Worm (Caenorhabditis elegans) whole organism, L2 larva: ENCODE data around the gene xpo-1.

Experiments used
- C34F6.9 ChIP-seq: fragments of 150-350 bp; optimal IDR thresholded peaks from 2 replicates; lab custom pipeline; 2014; ENCODE audit warnings: missing biosample characterization, missing genetic modification characterization
- F13H6.1 ChIP-seq: sonication (generic microtip); optimal IDR thresholded peaks from 2 replicates; lab custom pipeline; 2016; ENCODE audit warnings: missing genetic modification characterization, missing compliant biosample characterization
- Y55F3AM.14 ChIP-seq: fragments of 200-800 bp; sonication (Bioruptor generic); optimal IDR thresholded peaks from 2 replicates; lab custom pipeline; 2018; ENCODE audit warnings: mild to moderate bottlenecking, missing genetic modification characterization, missing compliant biosample characterization
- ZK546.5 ChIP-seq: sonication (generic microtip); optimal IDR thresholded peaks from 2 replicates; lab custom pipeline; 2017; ENCODE audit warnings: missing biosample characterization, missing genetic modification characterization
- alr-1 ChIP-seq: fragments of 150-350 bp; optimal IDR thresholded peaks from 2 replicates; lab custom pipeline; 2014; ENCODE audit warnings: missing biosample characterization, missing genetic modification characterization
- aly-2 ChIP-seq: fragments of 150-350 bp; optimal IDR thresholded peaks from 2 replicates; lab custom pipeline; 2014; ENCODE audit warnings: missing biosample characterization, missing genetic modification characterization
- ama-1 ChIP-seq: fragments of 150-350 bp; optimal IDR thresholded peaks from 2 replicates; lab custom pipeline; 2018; ENCODE audit warnings: inconsistent platforms
- ceh-16 ChIP-seq: fragments of 150-350 bp; optimal IDR thresholded peaks from 2 replicates; lab custom pipeline; 2014; ENCODE audit warnings: missing biosample characterization, missing genetic modification characterization
- crh-2 ChIP-seq: sonication (generic microtip); optimal IDR thresholded peaks from 2 replicates; lab custom pipeline; 2017; ENCODE audit warnings: missing biosample characterization, missing genetic modification characterization
- elt-3 ChIP-seq: sonication (generic microtip); optimal IDR thresholded peaks from 2 replicates; lab custom pipeline; 2017; ENCODE audit warnings: missing biosample characterization, missing genetic modification characterization
- gmeb-1 ChIP-seq: fragments of 150-350 bp; optimal IDR thresholded peaks from 2 replicates; lab custom pipeline; 2014; ENCODE audit warnings: missing biosample characterization, missing genetic modification characterization
- lin-13 ChIP-seq: fragments of 150-350 bp; optimal IDR thresholded peaks from 2 replicates; lab custom pipeline; 2014; ENCODE audit warnings: missing biosample characterization, missing genetic modification reagents, missing genetic modification characterization
- lsy-2 ChIP-seq, 2 experiments: fragments of 150-350 bp in 1 of 2; sonication (generic microtip) in 1 of 2; optimal IDR thresholded peaks; 2 replicates each; lab custom pipeline; 2014 to 2017; ENCODE audit warnings: missing biosample characterization in 2 of 2, missing genetic modification characterization in 2 of 2
- nhr-10 ChIP-seq: sonication (generic microtip); optimal IDR thresholded peaks from 2 replicates; lab custom pipeline; 2017; ENCODE audit warnings: missing biosample characterization, missing genetic modification characterization
- nhr-12 ChIP-seq: fragments of 150-350 bp; optimal IDR thresholded peaks from 2 replicates; lab custom pipeline; 2014; ENCODE audit warnings: missing biosample characterization, missing genetic modification characterization
- nhr-129 ChIP-seq: fragments of 150-350 bp; optimal IDR thresholded peaks from 2 replicates; lab custom pipeline; 2014; ENCODE audit warnings: missing biosample characterization, missing genetic modification characterization
- nhr-21 ChIP-seq: fragments of 150-350 bp; optimal IDR thresholded peaks from 2 replicates; lab custom pipeline; 2014; ENCODE audit warnings: missing biosample characterization, missing genetic modification characterization
- nhr-25 ChIP-seq: fragments of 150-350 bp; sonication (generic microtip); optimal IDR thresholded peaks from 3 replicates; lab custom pipeline; 2014; ENCODE audit warnings: missing biosample characterization, missing genetic modification characterization
- nhr-6 ChIP-seq: fragments of 150-350 bp; optimal IDR thresholded peaks from 2 replicates; lab custom pipeline; 2014; ENCODE audit warnings: missing biosample characterization, missing genetic modification characterization
- nhr-77 ChIP-seq: fragments of 150-350 bp; optimal IDR thresholded peaks from 2 replicates; lab custom pipeline; 2014; ENCODE audit warnings: missing biosample characterization, missing genetic modification characterization
- peb-1 ChIP-seq: fragments of 150-350 bp; optimal IDR thresholded peaks from 2 replicates; lab custom pipeline; 2014; ENCODE audit warnings: missing biosample characterization, missing genetic modification characterization
- sma-3 ChIP-seq: sonication (generic microtip); optimal IDR thresholded peaks from 2 replicates; lab custom pipeline; 2016; ENCODE audit warnings: missing genetic modification reagents, missing genetic modification characterization, missing compliant biosample characterization
- sma-9 ChIP-seq, 2 experiments: fragments of 150-350 bp in 1 of 2; sonication (generic microtip) in 1 of 2; optimal IDR thresholded peaks; 2 replicates each; lab custom pipeline; 2014 to 2016; ENCODE audit warnings: missing genetic modification characterization in 2 of 2, mild to moderate bottlenecking in 1 of 2, missing biosample characterization in 1 of 2, missing compliant biosample characterization in 1 of 2, missing genetic modification reagents in 1 of 2, moderate library complexity in 1 of 2
- snpc-4 ChIP-seq: fragments of 150-350 bp; optimal IDR thresholded peaks from 2 replicates; lab custom pipeline; 2014; ENCODE audit warnings: missing biosample characterization, missing genetic modification characterization
- unc-39 ChIP-seq: fragments of 150-350 bp; optimal IDR thresholded peaks from 2 replicates; lab custom pipeline; 2014; ENCODE audit warnings: missing biosample characterization, missing genetic modification characterization
- unc-62 ChIP-seq: fragments of 150-350 bp; optimal IDR thresholded peaks from 2 replicates; lab custom pipeline; 2014; ENCODE audit warnings: missing biosample characterization, missing genetic modification reagents, missing genetic modification characterization
- ztf-11 ChIP-seq: sonication (generic microtip); optimal IDR thresholded peaks from 2 replicates; lab custom pipeline; 2017; ENCODE audit warnings: missing biosample characterization, missing genetic modification characterization
- ztf-4 ChIP-seq: fragments of 150-350 bp; optimal IDR thresholded peaks from 2 replicates; lab custom pipeline; 2014; ENCODE audit warnings: missing biosample characterization, missing genetic modification characterization

xpo-1 gene

ce11 chrV:7854603-7855002 lies 49.7 kb downstream of the xpo-1 start, which contains the start of the genes C37C3.9 and C37C3.18 (continued):
- TF ChIP-seq ama-1 (lab: Kevin White, UChicago): peak; percentile 29
- TF ChIP-seq snpc-4 (tag; lab: Kevin White, UChicago): peak; percentile 88
- peak; percentile 90 for TF ChIP-seq sma-9 (GFP tag; optimal IDR thresholded peaks at IDR 0.05; lab: Kevin White, UChicago)
- TF ChIP-seq sma-9 (tag; optimal IDR thresholded peaks at IDR 0.05; lab: Kevin White, UChicago): no peak
- peak; percentile 59 for TF ChIP-seq nhr-25 (tag; lab: Kevin White, UChicago)
- no peak for TF ChIP-seq Y55F3AM.14 (GFP tag; lab: Kevin White, UChicago)

- TF ChIP-seq Y55F3AM.14 (GFP tag; lab: Kevin White, UChicago) (peak; percentile 37), sma-3 (GFP tag; lab: Kevin White, UChicago) (no peak), ama-1 (lab: Kevin White, UChicago) (peak; percentile 5)
These were observed 50.6 kb downstream of the xpo-1 start, which contains the start of gene C37C3.2 for ce11 chrV:7855382-7855994. Gene C37C3.2 (plus strand): TSS chrV:7855944.

DNA sequence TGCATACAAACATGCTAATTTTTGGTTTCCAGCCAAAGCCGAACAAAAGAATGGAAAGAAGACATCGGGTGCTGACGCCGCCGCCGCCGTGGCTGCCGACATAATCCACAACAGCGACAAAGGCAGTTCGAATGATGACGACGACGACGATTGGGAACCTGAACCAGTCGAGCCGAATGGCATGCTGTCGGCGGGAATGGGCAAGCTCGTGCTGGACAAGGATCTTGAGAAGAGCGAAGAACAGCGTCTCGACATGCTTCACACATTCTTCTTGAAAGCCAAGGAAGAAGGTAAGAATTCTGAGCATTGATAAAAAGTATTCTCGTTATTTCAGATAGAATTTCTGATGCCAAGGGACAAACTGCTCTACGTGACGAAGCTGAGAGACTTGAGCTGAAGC lies 51.8 kb downstream of the xpo-1 start:
- no peak for TF ChIP-seq nhr-12 (tag; lab: Kevin White, UChicago)
- no peak for TF ChIP-seq ztf-11 (tag; lab: Kevin White, UChicago)
- TF ChIP-seq C34F6.9 (tag; lab: Kevin White, UChicago): no peak
- no peak for TF ChIP-seq Y55F3AM.14 (GFP tag; lab: Kevin White, UChicago)
- no peak for TF ChIP-seq unc-39 (tag; lab: Kevin White, UChicago)
- TF ChIP-seq gmeb-1 (tag; lab: Kevin White, UChicago): no peak
- TF ChIP-seq crh-2: no peak
- TF ChIP-seq F13H6.1: no peak
- TF ChIP-seq ceh-16: no peak
- TF ChIP-seq nhr-6: no peak
- no peak for TF ChIP-seq lin-13 (GFP tag; lab: Kevin White, UChicago)
- no peak for TF ChIP-seq nhr-10
- no peak for TF ChIP-seq peb-1 (tag; lab: Kevin White, UChicago)
- TF ChIP-seq aly-2 (tag; lab: Kevin White, UChicago): no peak
- TF ChIP-seq nhr-129 (tag; lab: Kevin White, UChicago): no peak
- TF ChIP-seq nhr-25 (tag; lab: Kevin White, UChicago): no peak

ce11 chrV:7857931-7858330 lies 53.1 kb downstream of the xpo-1 start, which contains the start of gene C37C3.1:
Gene C37C3.1 (plus strand): TSS chrV:7857963.
- TF ChIP-seq snpc-4 (tag; lab: Kevin White, UChicago): no peak
- peak; percentile 23 for TF ChIP-seq crh-2
- TF ChIP-seq sma-3 (GFP tag; lab: Kevin White, UChicago): peak; percentile 37
- no peak for TF ChIP-seq nhr-6
- peak; percentile 40 for TF ChIP-seq nhr-21 (tag; lab: Kevin White, UChicago)
- TF ChIP-seq sma-9 (GFP tag; optimal IDR thresholded peaks at IDR 0.05; lab: Kevin White, UChicago): peak; percentile 5
- TF ChIP-seq sma-9 (tag; optimal IDR thresholded peaks at IDR 0.05; lab: Kevin White, UChicago): no peak
- no peak for TF ChIP-seq peb-1 (tag; lab: Kevin White, UChicago)
- peak; percentile 3 for TF ChIP-seq nhr-25 (tag; lab: Kevin White, UChicago)
- no peak for TF ChIP-seq unc-62 (GFP tag; lab: Kevin White, UChicago)
- TF ChIP-seq lsy-2 (tag; optimal IDR thresholded peaks at IDR 0.05; lab: Kevin White, UChicago): no peak
- peak; percentile 8 for TF ChIP-seq ama-1 (lab: Kevin White, UChicago)
- TF ChIP-seq, all 48 proteins: peak for 6

- TF ChIP-seq ztf-4 (tag; lab: Kevin White, UChicago): no peak
- no peak for TF ChIP-seq lsy-2 (tag; optimal IDR thresholded peaks at IDR 0.05; lab: Kevin White, UChicago)
- TF ChIP-seq alr-1 (tag; lab: Kevin White, UChicago): no peak
- TF ChIP-seq ZK546.5: no peak
- no peak for TF ChIP-seq nhr-129 (tag; lab: Kevin White, UChicago)
- no peak for TF ChIP-seq nhr-77 (tag; lab: Kevin White, UChicago)
- TF ChIP-seq nhr-21 (tag; lab: Kevin White, UChicago): no peak
- no peak for TF ChIP-seq Y55F3AM.14 (GFP tag; lab: Kevin White, UChicago)
- no peak for TF ChIP-seq sma-9 (GFP tag; optimal IDR thresholded peaks at IDR 0.05; lab: Kevin White, UChicago)
- no peak for TF ChIP-seq sma-9 (tag; optimal IDR thresholded peaks at IDR 0.05; lab: Kevin White, UChicago)
- TF ChIP-seq ztf-11 (tag; lab: Kevin White, UChicago): no peak
- TF ChIP-seq gmeb-1 (tag; lab: Kevin White, UChicago): no peak
- TF ChIP-seq snpc-4 (tag; lab: Kevin White, UChicago): no peak
- TF ChIP-seq elt-3 (tag; lab: Kevin White, UChicago): no peak
These were observed 56.9 kb downstream of the xpo-1 start, which contains the start of gene C37C3.17 for ce11 chrV:7861792-7862191. Gene C37C3.17 (minus strand): TSS chrV:7861892.
